Fruit fly (Drosophila melanogaster): ENCODE measurements around the gene CG14785.
A peak's percentile ranks its signal among the peaks of the same experiment; 100 is the strongest.

CG14785 gene

dm6 chrX:1478276-1479122 is 21.6 kb upstream of the CG14785 start, which contains the start of gene rush (continued):
- TF ChIP-seq NK7.1 (GFP tag; optimal IDR thresholded peaks at IDR 0.05), result no peak
- TF ChIP-seq CG8765 (GFP tag; IDR thresholded peaks at IDR 0.05), result no peak
- TF ChIP-seq CG14014 (GFP tag; IDR thresholded peaks at IDR 0.05), result peak; percentile 13; the same call in 1 of the 2 replicates
- TF ChIP-seq CG17328 (GFP tag; IDR thresholded peaks at IDR 0.05), result no peak
- no peak for TF ChIP-seq bowl (GFP tag; IDR thresholded peaks at IDR 0.05)
- TF ChIP-seq pum (GFP tag; optimal IDR thresholded peaks at IDR 0.05), result peak; percentile 11
- no peak for TF ChIP-seq CG11093 (GFP tag; IDR thresholded peaks at IDR 0.05)
- TF ChIP-seq ranshi (GFP tag; IDR thresholded peaks at IDR 0.05), result 0 out of 2 replicates have a peak, but pooled peaks have one; percentile 24
- TF ChIP-seq lov (optimal IDR thresholded peaks at IDR 0.05), result no peak
- TF ChIP-seq lov (GFP tag; IDR thresholded peaks at IDR 0.05), result no peak
- no peak for TF ChIP-seq CG6654 (GFP tag; optimal IDR thresholded peaks at IDR 0.05)
- no peak; the same call in 2 of the 3 replicates for TF ChIP-seq Dbx (GFP tag; IDR thresholded peaks at IDR 0.05)
- no peak for TF ChIP-seq Camta (GFP tag; optimal IDR thresholded peaks at IDR 0.05)
- no peak for TF ChIP-seq CG10209 (GFP tag; optimal IDR thresholded peaks at IDR 0.05)
- no peak for TF ChIP-seq BtbVII (GFP tag; optimal IDR thresholded peaks at IDR 0.05)
- no peak for TF ChIP-seq Bdp1 (GFP tag; optimal IDR thresholded peaks at IDR 0.05)
- TF ChIP-seq CG4282 (GFP tag; optimal IDR thresholded peaks at IDR 0.05), result no peak
- TF ChIP-seq Poxn (GFP tag; IDR thresholded peaks at IDR 0.05), result no peak
- TF ChIP-seq CG31365 (tag; optimal IDR thresholded peaks at IDR 0.05), result no peak
- no peak for TF ChIP-seq yki (optimal IDR thresholded peaks at IDR 0.05)
- TF ChIP-seq CG7839 (tag; optimal IDR thresholded peaks at IDR 0.05), result peak; percentile 0
- TF ChIP-seq gt (GFP tag; IDR thresholded peaks at IDR 0.05), result no peak
- no peak for TF ChIP-seq corto (GFP tag; optimal IDR thresholded peaks at IDR 0.05)
- TF ChIP-seq so (GFP tag; IDR thresholded peaks at IDR 0.05), result no peak
- TF ChIP-seq HLHmδ (GFP tag; optimal IDR thresholded peaks at IDR 0.05), result peak; percentile 53
- no peak for TF ChIP-seq NC2α (GFP tag; optimal IDR thresholded peaks at IDR 0.05)
- no peak for TF ChIP-seq az2 (GFP tag; optimal IDR thresholded peaks at IDR 0.05)
- TF ChIP-seq nom (GFP tag; optimal IDR thresholded peaks at IDR 0.05), result peak; percentile 17
- TF ChIP-seq tap (tag; optimal IDR thresholded peaks at IDR 0.05), result no peak
- no peak for TF ChIP-seq gsb (GFP tag; IDR thresholded peaks at IDR 0.05)
- no peak for TF ChIP-seq en (GFP tag; optimal IDR thresholded peaks at IDR 0.05)
- TF ChIP-seq bcd (GFP tag; optimal IDR thresholded peaks at IDR 0.05), result peak; percentile 50
- TF ChIP-seq Sry-β (GFP tag; optimal IDR thresholded peaks at IDR 0.05), result no peak
- no peak for TF ChIP-seq trh (GFP tag; optimal IDR thresholded peaks at IDR 0.05)
- no peak for TF ChIP-seq CG6683 (GFP tag; optimal IDR thresholded peaks at IDR 0.05)
- peak; percentile 95 for TF ChIP-seq Myb (GFP tag; optimal IDR thresholded peaks at IDR 0.05)
- TF ChIP-seq CG16813 (GFP tag; IDR thresholded peaks at IDR 0.05; ENCODE audit: partially characterized antibody), result no peak; the same call in 1 of the 3 replicates
- peak; percentile 38 for TF ChIP-seq phol (tag; optimal IDR thresholded peaks at IDR 0.05)
- no peak for TF ChIP-seq CG8924 (tag; optimal IDR thresholded peaks at IDR 0.05)
- peak; percentile 13 for TF ChIP-seq CG2678 (tag; optimal IDR thresholded peaks at IDR 0.05)
- TF ChIP-seq HHEX (GFP tag; optimal IDR thresholded peaks at IDR 0.05), result peak; percentile 22
- TF ChIP-seq CG7372 (GFP tag; IDR thresholded peaks at IDR 0.05), result no peak
- no peak for TF ChIP-seq H15 (GFP tag; IDR thresholded peaks at IDR 0.05)
- TF ChIP-seq her (GFP tag; optimal IDR thresholded peaks at IDR 0.05), result peak; percentile 46
- TF ChIP-seq Hsf (GFP tag; optimal IDR thresholded peaks at IDR 0.05), result peak; percentile 24
- no peak for TF ChIP-seq CG4707 (GFP tag; optimal IDR thresholded peaks at IDR 0.05)
- no peak for TF ChIP-seq CG13894 (tag; optimal IDR thresholded peaks at IDR 0.05)
- TF ChIP-seq CG7556 (GFP tag; optimal IDR thresholded peaks at IDR 0.05), result no peak
- no peak for TF ChIP-seq Kr (GFP tag; optimal IDR thresholded peaks at IDR 0.05)
- TF ChIP-seq Antp (GFP tag; optimal IDR thresholded peaks at IDR 0.05), result peak; percentile 40
- 0 out of 3 replicates have a peak, but pooled peaks have one; percentile 39 for TF ChIP-seq zfh1 (GFP tag; IDR thresholded peaks at IDR 0.05)

Data from whole organism, embryonic.